Worm (Caenorhabditis elegans) whole organism, mixed stage, embryonic: Measurements from ENCODE around the gene nhr-239.

Source experiments
- elt-3 ChIP-seq: fragments of 150-350 bp; optimal IDR thresholded peaks from 2 replicates; lab custom pipeline; 2014; ENCODE audit warnings: missing biosample characterization, missing genetic modification characterization
- lsy-2 ChIP-seq: fragments of 150-350 bp; optimal IDR thresholded peaks from 2 replicates; lab custom pipeline; 2014; ENCODE audit warnings: missing biosample characterization, missing genetic modification characterization
- nhr-12 ChIP-seq: fragments of 150-350 bp; optimal IDR thresholded peaks from 2 replicates; lab custom pipeline; 2014; ENCODE audit warnings: missing biosample characterization, missing genetic modification characterization
- nhr-28 ChIP-seq: fragments of 150-350 bp; optimal IDR thresholded peaks from 2 replicates; lab custom pipeline; 2014; ENCODE audit warnings: missing biosample characterization, missing genetic modification characterization
- snpc-4 ChIP-seq: fragments of 150-350 bp; optimal IDR thresholded peaks from 2 replicates; lab custom pipeline; 2014; ENCODE audit warnings: missing biosample characterization, missing genetic modification characterization
- sptf-1 ChIP-seq: sonication (generic microtip); optimal IDR thresholded peaks from 2 replicates; lab custom pipeline; 2017; ENCODE audit warnings: mild to moderate bottlenecking, missing genetic modification characterization, moderate library complexity, missing compliant biosample characterization
- tbx-8 ChIP-seq: fragments of 200-800 bp; sonication (Bioruptor generic); optimal IDR thresholded peaks from 2 replicates; lab custom pipeline; 2018; ENCODE audit warnings: mild to moderate bottlenecking, missing genetic modification characterization, moderate library complexity, missing compliant biosample characterization
- ztf-11 ChIP-seq: fragments of 150-350 bp; optimal IDR thresholded peaks from 2 replicates; lab custom pipeline; 2014; ENCODE audit warnings: missing biosample characterization, missing genetic modification characterization

DNA sequence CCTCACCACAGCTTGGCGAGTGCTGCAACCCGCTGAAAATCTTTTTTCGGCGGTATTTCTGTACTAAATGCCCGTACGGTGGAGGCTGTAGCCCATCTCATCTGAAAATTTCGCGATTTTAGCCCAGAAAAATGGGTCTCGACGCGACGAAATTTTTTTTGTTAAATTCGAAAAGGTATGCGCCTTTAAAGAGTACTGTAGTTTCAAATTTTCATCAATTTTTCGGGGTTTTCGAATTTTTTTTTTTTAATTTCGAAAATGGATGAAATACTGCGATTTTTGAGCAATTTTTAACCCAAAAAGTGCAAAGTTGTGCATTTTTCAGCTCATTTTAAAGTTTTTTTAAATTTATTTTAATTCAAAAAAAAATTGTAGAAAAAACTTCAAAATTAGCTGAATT is 9.9 kb downstream of the nhr-239 start, which contains the start of gene Y54F10AR.2:
- no peak for TF ChIP-seq nhr-12 (tag; lab: Kevin White, UChicago)
- no peak for TF ChIP-seq snpc-4 (tag; lab: Kevin White, UChicago)
- TF ChIP-seq lsy-2 (tag; lab: Kevin White, UChicago) = no peak
- TF ChIP-seq ztf-11 (tag; lab: Kevin White, UChicago) = no peak
- TF ChIP-seq sptf-1 (tag; lab: Kevin White, UChicago) = no peak
- TF ChIP-seq tbx-8 = no peak
- no peak for TF ChIP-seq elt-3 (tag; lab: Kevin White, UChicago)
- TF ChIP-seq nhr-28 (tag; lab: Kevin White, UChicago) = no peak
